Worm (Caenorhabditis elegans): ENCODE data around the gene T14B4.1.

Gene T14B4.1

ce11 chrII:6709680-6710079, 27.0 kb upstream of the T14B4.1 start:
- TF ChIP-seq mab-5 (tag; optimal IDR thresholded peaks at IDR 0.05) (no peak), nhr-21 (tag; optimal IDR thresholded peaks at IDR 0.05) (peak; percentile 20), ztf-11 (tag; optimal IDR thresholded peaks at IDR 0.05) (no peak), gmeb-1 (tag; optimal IDR thresholded peaks at IDR 0.05) (no peak)

ce11 chrII:6710596-6710995, 26.1 kb upstream of the T14B4.1 start:
- no peak for TF ChIP-seq unc-62 (GFP tag; optimal IDR thresholded peaks at IDR 0.05)
- TF ChIP-seq lin-13 (GFP tag; optimal IDR thresholded peaks at IDR 0.05) = no peak
- TF ChIP-seq mab-5 (tag; optimal IDR thresholded peaks at IDR 0.05) = no peak
- no peak for TF ChIP-seq elt-1 (tag; optimal IDR thresholded peaks at IDR 0.05)
- no peak for TF ChIP-seq sma-9 (GFP tag; optimal IDR thresholded peaks at IDR 0.05)
- no peak for TF ChIP-seq sma-9 (tag; optimal IDR thresholded peaks at IDR 0.05)
- TF ChIP-seq lsy-2 (tag; optimal IDR thresholded peaks at IDR 0.05) = no peak
- no peak for TF ChIP-seq nhr-129 (tag; optimal IDR thresholded peaks at IDR 0.05)
- TF ChIP-seq nhr-10 (tag; optimal IDR thresholded peaks at IDR 0.05) = no peak
- TF ChIP-seq nhr-25 (tag; optimal IDR thresholded peaks at IDR 0.05) = no peak
- no peak for TF ChIP-seq ztf-4 (tag; optimal IDR thresholded peaks at IDR 0.05)
- TF ChIP-seq fos-1 (tag; optimal IDR thresholded peaks at IDR 0.05) = no peak
- no peak for TF ChIP-seq ceh-82 (tag; optimal IDR thresholded peaks at IDR 0.05)
- TF ChIP-seq F13H6.1 (tag; optimal IDR thresholded peaks at IDR 0.05) = no peak
- TF ChIP-seq sem-4 (tag; optimal IDR thresholded peaks at IDR 0.05) = no peak
- TF ChIP-seq alr-1 (tag; optimal IDR thresholded peaks at IDR 0.05) = no peak

- TF ChIP-seq ztf-11 (tag; optimal IDR thresholded peaks at IDR 0.05) (no peak), lsy-2 (tag; optimal IDR thresholded peaks at IDR 0.05) (peak in 1 of 2 experiments; percentile 63), R02D3.7 (tag; optimal IDR thresholded peaks at IDR 0.05) (no peak), sma-3 (GFP tag; optimal IDR thresholded peaks at IDR 0.05) (peak; percentile 51), snpc-4 (tag; optimal IDR thresholded peaks at IDR 0.05) (no peak), nhr-21 (tag; optimal IDR thresholded peaks at IDR 0.05) (peak; percentile 92), zag-1 (tag; optimal IDR thresholded peaks at IDR 0.05) (no peak), sem-4 (tag; optimal IDR thresholded peaks at IDR 0.05) (peak; percentile 16), blmp-1 (tag; optimal IDR thresholded peaks at IDR 0.05; ENCODE audit: insufficient read depth) (peak; percentile 92), sma-9 (GFP tag; optimal IDR thresholded peaks at IDR 0.05) (peak; percentile 84), sma-9 (tag; optimal IDR thresholded peaks at IDR 0.05) (no peak), Y55F3AM.14 (GFP tag; optimal IDR thresholded peaks at IDR 0.05) (no peak), skn-1 (tag; optimal IDR thresholded peaks at IDR 0.05) (no peak), egl-27 (tag; optimal IDR thresholded peaks at IDR 0.05) (peak; percentile 9), fos-1 (tag; optimal IDR thresholded peaks at IDR 0.05) (peak; percentile 33), nhr-10 (tag; optimal IDR thresholded peaks at IDR 0.05) (no peak), elt-1 (tag; optimal IDR thresholded peaks at IDR 0.05) (peak; percentile 42)
Measured at ce11 chrII:6712177-6712981, 24.3 kb upstream of the T14B4.1 start, which contains the start of the genes dpy-10 and T14B4.19. Gene dpy-10, minus strand, starts transcription at chrII:6712227. Gene T14B4.19, minus strand, starts transcription at chrII:6712931.

- TF ChIP-seq gmeb-1 (tag; optimal IDR thresholded peaks at IDR 0.05) (no peak), lin-13 (GFP tag; optimal IDR thresholded peaks at IDR 0.05) (no peak), peb-1 (tag; optimal IDR thresholded peaks at IDR 0.05) (no peak), mab-5 (tag; optimal IDR thresholded peaks at IDR 0.05) (no peak), sma-9 (GFP tag; optimal IDR thresholded peaks at IDR 0.05) (no peak), sma-9 (tag; optimal IDR thresholded peaks at IDR 0.05) (no peak), ceh-16 (tag; optimal IDR thresholded peaks at IDR 0.05) (no peak), nhr-77 (tag; optimal IDR thresholded peaks at IDR 0.05) (no peak), nhr-12 (tag; optimal IDR thresholded peaks at IDR 0.05) (no peak), F13H6.1 (tag; optimal IDR thresholded peaks at IDR 0.05) (no peak), ztf-4 (tag; optimal IDR thresholded peaks at IDR 0.05) (no peak), ama-1 (optimal IDR thresholded peaks at IDR 0.05) (no peak), nhr-129 (tag; optimal IDR thresholded peaks at IDR 0.05) (no peak), aly-2 (tag; optimal IDR thresholded peaks at IDR 0.05) (no peak), C34F6.9 (tag; optimal IDR thresholded peaks at IDR 0.05) (no peak)
Measured at ce11 chrII:6713003-6713402, 23.7 kb upstream of the T14B4.1 start.
